Worm (Caenorhabditis elegans) whole organism, L4 larva: ENCODE measurements around the gene C27A7.8.
A peak's percentile ranks its signal among the peaks of the same experiment; 100 is the strongest.

Experiments used
- aly-2 ChIP-seq: sonication (generic microtip); optimal IDR thresholded peaks from 2 replicates; lab custom pipeline; 2018; ENCODE audit warnings: missing biosample characterization, missing genetic modification characterization
- ceh-62 ChIP-seq: sonication (generic microtip); optimal IDR thresholded peaks from 2 replicates; lab custom pipeline; 2017; ENCODE audit warnings: missing biosample characterization, missing genetic modification characterization
- ces-1 ChIP-seq: fragments of 150-350 bp; sonication (generic microtip); optimal IDR thresholded peaks from 4 replicates; lab custom pipeline; 2014; ENCODE audit warnings: missing biosample characterization, missing genetic modification reagents, missing genetic modification characterization
- dmd-8 ChIP-seq: fragments of 200-800 bp; sonication (Bioruptor generic); IDR thresholded peaks from 2 replicates; pipeline ENCODE4 v1.3.6; 2022; ENCODE audit warnings: missing genetic modification characterization, missing compliant biosample characterization
- fos-1 ChIP-seq: fragments of 150-350 bp; optimal IDR thresholded peaks from 2 replicates; lab custom pipeline; 2014; ENCODE audit warnings: missing biosample characterization, missing genetic modification characterization
- lin-1 ChIP-seq: fragments of 200-800 bp; sonication (Bioruptor generic); IDR thresholded peaks from 2 replicates; pipeline ENCODE4 v1.3.6; 2022; ENCODE audit warnings: missing genetic modification reagents, missing genetic modification characterization, missing compliant biosample characterization
- lin-39 ChIP-seq: fragments of 150-350 bp; optimal IDR thresholded peaks from 2 replicates; lab custom pipeline; 2014; ENCODE audit warnings: missing biosample characterization, missing genetic modification reagents, missing genetic modification characterization
- lir-3 ChIP-seq: sonication (generic microtip); optimal IDR thresholded peaks from 2 replicates; lab custom pipeline; 2016; ENCODE audit warnings: mild to moderate bottlenecking, missing genetic modification characterization, missing compliant biosample characterization
- nhr-11 ChIP-seq: fragments of 150-350 bp; optimal IDR thresholded peaks from 2 replicates; lab custom pipeline; 2014; ENCODE audit warnings: missing biosample characterization, missing genetic modification characterization
- skn-1 ChIP-seq: fragments of 150-350 bp; optimal IDR thresholded peaks from 2 replicates; lab custom pipeline; 2014; ENCODE audit warnings: missing biosample characterization, missing genetic modification characterization
- unc-39 ChIP-seq: sonication (generic microtip); optimal IDR thresholded peaks from 2 replicates; lab custom pipeline; 2017; ENCODE audit warnings: missing biosample characterization, missing genetic modification characterization
- unc-62 ChIP-seq, 3 experiments: fragments of 150-350 bp in 1 of 3; sonication (generic microtip); optimal IDR thresholded peaks in 2 of 3; peaks in 1 of 3; 1 replicate in 1 of 3; 2 replicates in 2 of 3; lab custom pipeline; 2014 to 2017; ENCODE audit warnings: missing biosample characterization in 3 of 3, missing genetic modification characterization in 3 of 3, missing genetic modification reagents in 3 of 3, missing genotype in 1 of 3

ce11 chrV:12115150-12115549, 37.8 kb upstream of the C27A7.8 start:
- TF ChIP-seq unc-39 (tag; lab: Kevin White, UChicago) (no peak), ceh-62 (tag; lab: Kevin White, UChicago) (no peak), lin-1 (GFP tag; lab: Robert Waterston, UW) (no peak), aly-2 (tag; lab: Kevin White, UChicago) (no peak), ces-1 (GFP tag; lab: Kevin White, UChicago) (no peak), fos-1 (tag; lab: Kevin White, UChicago) (no peak), skn-1 (tag; lab: Kevin White, UChicago) (no peak), lir-3 (no peak), unc-62 (GFP tag; optimal IDR thresholded peaks at IDR 0.05 in 1 of 2; lab: Kevin White, UChicago) (peak in 1 of 2 experiments; percentile 97), unc-62 (tag; optimal IDR thresholded peaks at IDR 0.05; lab: Kevin White, UChicago) (no peak), dmd-8 (GFP tag; lab: Robert Waterston, UW) (no peak), nhr-11 (tag; lab: Kevin White, UChicago) (no peak), lin-39 (tag; lab: Kevin White, UChicago) (no peak)
